Fruit fly (Drosophila melanogaster): ENCODE data around the gene CG6729.

The CG6729 gene

dm6 chr2L:10760422-10761166, 16.9 kb upstream of the CG6729 start, which contains the start of gene CG6495 (continued):
- no peak for TF ChIP-seq dati (GFP tag; IDR thresholded peaks at IDR 0.05)
- TF ChIP-seq CG4820 (GFP tag; optimal IDR thresholded peaks at IDR 0.05), result peak; percentile 0
- TF ChIP-seq CG2129 (GFP tag; IDR thresholded peaks at IDR 0.05; ENCODE audit: partially characterized antibody), result no peak
- no peak for TF ChIP-seq CG3407 (GFP tag; optimal IDR thresholded peaks at IDR 0.05)
- no peak for TF ChIP-seq CHES-1-like (GFP tag; optimal IDR thresholded peaks at IDR 0.05)
- no peak for TF ChIP-seq dimm (GFP tag; IDR thresholded peaks at IDR 0.05)
- no peak for TF ChIP-seq CG3847 (GFP tag; IDR thresholded peaks at IDR 0.05)
- no peak for TF ChIP-seq btn (GFP tag; optimal IDR thresholded peaks at IDR 0.05)
- TF ChIP-seq ash1 (GFP tag; optimal IDR thresholded peaks at IDR 0.05), result no peak
- no peak for TF ChIP-seq pan (optimal IDR thresholded peaks at IDR 0.05)
- TF ChIP-seq pan (GFP tag; optimal IDR thresholded peaks at IDR 0.05 in 1 of 2, IDR thresholded peaks at IDR 0.05 in 1 of 2), result peak in 1 of 2 experiments; percentile 29
- no peak for TF ChIP-seq Antp (GFP tag; optimal IDR thresholded peaks at IDR 0.05)
- no peak for TF ChIP-seq Doc3 (GFP tag; IDR thresholded peaks at IDR 0.05; ENCODE audit: partially characterized antibody)
- no peak for TF ChIP-seq h (optimal IDR thresholded peaks at IDR 0.05)
- no peak for TF ChIP-seq Camta (GFP tag; optimal IDR thresholded peaks at IDR 0.05)
- no peak for TF ChIP-seq CG5953 (GFP tag; IDR thresholded peaks at IDR 0.05)
- no peak for TF ChIP-seq yki (optimal IDR thresholded peaks at IDR 0.05)
- TF ChIP-seq toy (GFP tag; IDR thresholded peaks at IDR 0.05), result no peak
- no peak for TF ChIP-seq cg (GFP tag; optimal IDR thresholded peaks at IDR 0.05)
- peak; percentile 56 for TF ChIP-seq Fer3 (tag; optimal IDR thresholded peaks at IDR 0.05)
- no peak for TF ChIP-seq CG10959 (GFP tag; IDR thresholded peaks at IDR 0.05)
- TF ChIP-seq CG10267 (tag; optimal IDR thresholded peaks at IDR 0.05), result peak; percentile 42
- TF ChIP-seq CG9817 (tag; optimal IDR thresholded peaks at IDR 0.05), result peak; percentile 32
- TF ChIP-seq amos (GFP tag; IDR thresholded peaks at IDR 0.05; ENCODE audit: partially characterized antibody), result no peak
- peak; percentile 2 for TF ChIP-seq CG8281 (tag; optimal IDR thresholded peaks at IDR 0.05)
- TF ChIP-seq CG32532 (GFP tag; IDR thresholded peaks at IDR 0.05), result peak; percentile 56; the same call in 1 of the 2 replicates
- TF ChIP-seq fd102C (GFP tag; optimal IDR thresholded peaks at IDR 0.05), result no peak
- TF ChIP-seq abd-A (tag; optimal IDR thresholded peaks at IDR 0.05), result peak; percentile 90
- TF ChIP-seq HmgD (GFP tag; optimal IDR thresholded peaks at IDR 0.05), result no peak
- TF ChIP-seq CG1602 (GFP tag; optimal IDR thresholded peaks at IDR 0.05), result no peak
- TF ChIP-seq org-1 (GFP tag; optimal IDR thresholded peaks at IDR 0.05), result peak; percentile 32
- TF ChIP-seq mam (GFP tag; optimal IDR thresholded peaks at IDR 0.05), result peak; percentile 23
- TF ChIP-seq CG15073 (GFP tag; optimal IDR thresholded peaks at IDR 0.05), result no peak
- TF ChIP-seq disco-r (GFP tag; optimal IDR thresholded peaks at IDR 0.05), result no peak
- TF ChIP-seq sob (GFP tag; IDR thresholded peaks at IDR 0.05), result no peak
- TF ChIP-seq nau (GFP tag; optimal IDR thresholded peaks at IDR 0.05), result peak; percentile 24
- TF ChIP-seq vvl (GFP tag; IDR thresholded peaks at IDR 0.05), result peak; percentile 65
- peak; percentile 61 for TF ChIP-seq run (tag; optimal IDR thresholded peaks at IDR 0.05)
- peak; percentile 47 for TF ChIP-seq fd96Cb (tag; optimal IDR thresholded peaks at IDR 0.05)
- no peak for TF ChIP-seq CG33213 (GFP tag; optimal IDR thresholded peaks at IDR 0.05)
- no peak for TF ChIP-seq Scr (GFP tag; IDR thresholded peaks at IDR 0.05; ENCODE audit: partially characterized antibody)
- TF ChIP-seq tx (GFP tag; optimal IDR thresholded peaks at IDR 0.05), result no peak

DNA sequence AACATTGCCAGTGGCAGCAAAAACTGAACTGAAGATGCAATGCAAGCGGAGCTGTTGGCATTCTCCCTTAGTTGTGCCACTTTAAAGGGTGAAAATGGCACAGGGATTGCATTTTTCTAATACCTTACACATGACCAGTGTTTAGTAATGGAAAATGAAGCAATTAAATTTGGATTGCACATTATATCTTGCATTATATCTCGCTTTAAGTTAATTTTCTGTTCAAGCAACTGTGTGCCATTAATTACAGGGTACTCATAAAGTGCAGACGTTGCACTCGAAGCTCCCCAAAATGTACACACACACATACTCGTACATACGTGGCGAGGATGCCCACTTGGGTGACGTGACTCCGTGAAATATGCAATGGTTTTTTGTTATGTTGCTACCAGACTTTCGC, 15.9 kb upstream of the CG6729 start:
- TF ChIP-seq Drgx (GFP tag; IDR thresholded peaks at IDR 0.05) (0 out of 2 replicates have a peak, but pooled peaks have one; percentile 31), NFAT (GFP tag; IDR thresholded peaks at IDR 0.05) (no peak), stwl (tag; optimal IDR thresholded peaks at IDR 0.05) (peak; percentile 33)

All from whole organism, embryonic.